Fruit fly (Drosophila melanogaster): ENCODE measurements around the gene CG3285.

Gene CG3285

dm6 chr2L:3301755-3302499, 28.8 kb upstream of the CG3285 start (continued):
- TF ChIP-seq wor (GFP tag; IDR thresholded peaks at IDR 0.05): peak; percentile 97
- peak; percentile 100 for TF ChIP-seq sens (GFP tag)
- peak; percentile 99 for TF ChIP-seq Oaz (GFP tag; IDR thresholded peaks at IDR 0.05)
- peak; percentile 99 for TF ChIP-seq CG11093 (GFP tag; IDR thresholded peaks at IDR 0.05)
- TF ChIP-seq bsh (GFP tag; optimal IDR thresholded peaks at IDR 0.05): peak; percentile 99 to 100
- TF ChIP-seq Hr78 (GFP tag; optimal IDR thresholded peaks at IDR 0.05): peak in 1 of 2 experiments; percentile 94
- TF ChIP-seq CG3065 (GFP tag; optimal IDR thresholded peaks at IDR 0.05): peak; percentile 100
- peak; percentile 100 for TF ChIP-seq CG8924 (tag; optimal IDR thresholded peaks at IDR 0.05)
- TF ChIP-seq CG4854 (GFP tag; optimal IDR thresholded peaks at IDR 0.05): peak; percentile 99
- peak; percentile 45 for TF ChIP-seq BEAF-32 (GFP tag; optimal IDR thresholded peaks at IDR 0.05)
- TF ChIP-seq croc (GFP tag; conservative IDR thresholded peaks at IDR 0.05): peak; percentile 99
- no peak for TF ChIP-seq CG8478 (optimal IDR thresholded peaks at IDR 0.05)
- peak; percentile 99 for TF ChIP-seq Poxn (GFP tag; IDR thresholded peaks at IDR 0.05)
- TF ChIP-seq CG11085 (GFP tag; IDR thresholded peaks at IDR 0.05): peak; percentile 99
- peak; percentile 82 to 90 for TF ChIP-seq insv (GFP tag; optimal IDR thresholded peaks at IDR 0.05)
- peak; percentile 99 for TF ChIP-seq ham (GFP tag; IDR thresholded peaks at IDR 0.05)
- peak; percentile 98 for TF ChIP-seq kah (GFP tag; optimal IDR thresholded peaks at IDR 0.05)
- TF ChIP-seq CG17359 (tag; optimal IDR thresholded peaks at IDR 0.05): peak; percentile 100
- peak; percentile 99 for TF ChIP-seq CG4730 (GFP tag; IDR thresholded peaks at IDR 0.05)
- peak; percentile 99 for TF ChIP-seq CG4282 (GFP tag; optimal IDR thresholded peaks at IDR 0.05)
- TF ChIP-seq Hmr (GFP tag; optimal IDR thresholded peaks at IDR 0.05): peak; percentile 100
- peak; percentile 99 for TF ChIP-seq cas (GFP tag; IDR thresholded peaks at IDR 0.05)
- peak; percentile 99 for TF ChIP-seq CG12744 (GFP tag; optimal IDR thresholded peaks at IDR 0.05)
- TF ChIP-seq so (GFP tag; IDR thresholded peaks at IDR 0.05): peak; percentile 99
- peak; percentile 99 for TF ChIP-seq nau (GFP tag; optimal IDR thresholded peaks at IDR 0.05)
- TF ChIP-seq chn (GFP tag; optimal IDR thresholded peaks at IDR 0.05): peak; percentile 100
- peak; percentile 100 for TF ChIP-seq lilli (GFP tag; optimal IDR thresholded peaks at IDR 0.05)
- TF ChIP-seq pita (GFP tag; optimal IDR thresholded peaks at IDR 0.05): no peak
- peak; percentile 95 for TF ChIP-seq CG5953 (GFP tag; IDR thresholded peaks at IDR 0.05)
- peak; percentile 99 for TF ChIP-seq H2.0 (GFP tag; IDR thresholded peaks at IDR 0.05)
- TF ChIP-seq esg (GFP tag; conservative IDR thresholded peaks at IDR 0.05): peak; percentile 99
- peak; percentile 98 for TF ChIP-seq CG10147 (GFP tag; optimal IDR thresholded peaks at IDR 0.05)
- TF ChIP-seq Stat92E (GFP tag; optimal IDR thresholded peaks at IDR 0.05): peak in 1 of 3 experiments; percentile 99
- peak; percentile 99 for TF ChIP-seq Camta (GFP tag; optimal IDR thresholded peaks at IDR 0.05)
- TF ChIP-seq CG7928 (GFP tag; optimal IDR thresholded peaks at IDR 0.05): peak; percentile 90
- TF ChIP-seq tio (GFP tag; optimal IDR thresholded peaks at IDR 0.05): peak; percentile 99
- peak; percentile 99 for TF ChIP-seq aop (GFP tag; IDR thresholded peaks at IDR 0.05)
- peak; percentile 95 for TF ChIP-seq CG11560 (tag; IDR thresholded peaks at IDR 0.05)
- peak in 1 of 2 experiments; percentile 98 for TF ChIP-seq Eip74EF (GFP tag; optimal IDR thresholded peaks at IDR 0.05)
- TF ChIP-seq CG1233 (GFP tag; optimal IDR thresholded peaks at IDR 0.05): peak; percentile 100
- peak; percentile 99 for TF ChIP-seq CG4404 (GFP tag; IDR thresholded peaks at IDR 0.05)
- TF ChIP-seq CG13296 (GFP tag; optimal IDR thresholded peaks at IDR 0.05): peak; percentile 100
- peak; percentile 99 for TF ChIP-seq da (GFP tag; optimal IDR thresholded peaks at IDR 0.05)

Data from whole organism, embryonic.